Fruit fly (Drosophila melanogaster) whole organism, embryonic: ENCODE measurements around the gene CG15625.

Experiments used
- CG10267 ChIP-seq: fragments of 200-800 bp; sonication (Bioruptor generic); optimal IDR thresholded peaks from 2 replicates; lab custom pipeline; 2018; ENCODE audit warnings: missing biosample characterization, mild to moderate bottlenecking, missing genetic modification characterization, moderate library complexity
- CG10565 ChIP-seq: fragments of 200-800 bp; sonication (Bioruptor generic); optimal IDR thresholded peaks from 3 replicates; lab custom pipeline; 2016; ENCODE audit warnings: missing biosample characterization, mild to moderate bottlenecking, missing genetic modification characterization
- CG14710 ChIP-seq: fragments of 200-800 bp; sonication (Bioruptor generic); optimal IDR thresholded peaks from 3 replicates; lab custom pipeline; 2019; ENCODE audit warnings: missing biosample characterization, mild to moderate bottlenecking, missing genetic modification characterization, moderate library complexity
- CG1602 ChIP-seq: fragments of 200-800 bp; sonication (Bioruptor generic); optimal IDR thresholded peaks from 3 replicates; lab custom pipeline; 2016; ENCODE audit warnings: missing biosample characterization, missing genetic modification characterization
- CG16779 ChIP-seq: fragments of 200-800 bp; sonication (Bioruptor generic); IDR thresholded peaks from 2 replicates; pipeline ENCODE4 v1.3.6; 2022; ENCODE audit warnings: missing biosample characterization, missing genetic modification characterization
- CG17328 ChIP-seq: fragments of 200-800 bp; sonication (Bioruptor generic); IDR thresholded peaks from 2 replicates; pipeline ENCODE4 v1.3.6; 2022; ENCODE audit warnings: missing biosample characterization, missing genetic modification characterization
- CG17568 ChIP-seq: fragments of 200-800 bp; sonication (Bioruptor generic); optimal IDR thresholded peaks from 2 replicates; lab custom pipeline; 2018; ENCODE audit warnings: missing biosample characterization, mild to moderate bottlenecking, missing genetic modification characterization, moderate library complexity
- CG2116 ChIP-seq: fragments of 200-800 bp; sonication (Bioruptor generic); optimal IDR thresholded peaks from 3 replicates; lab custom pipeline; 2018; ENCODE audit warnings: missing biosample characterization, mild to moderate bottlenecking, missing genetic modification characterization
- CG31224 ChIP-seq: fragments of 200-800 bp; sonication (Bioruptor generic); IDR thresholded peaks from 2 replicates; pipeline ENCODE4 v1.3.6; 2022; ENCODE audit warnings: missing biosample characterization, missing genetic modification characterization
- CG32767 ChIP-seq: fragments of 200-800 bp; sonication (Bioruptor generic); IDR thresholded peaks from 2 replicates; pipeline ENCODE4 v1.3.6; 2022; ENCODE audit warnings: missing biosample characterization, missing genetic modification characterization
- CG4820 ChIP-seq: fragments of 200-800 bp; sonication (Bioruptor generic); optimal IDR thresholded peaks from 3 replicates; lab custom pipeline; 2016; ENCODE audit warnings: missing biosample characterization, missing genetic modification characterization
- CG6791 ChIP-seq: fragments of 200-800 bp; sonication (Bioruptor generic); IDR thresholded peaks from 3 replicates; pipeline ENCODE4 v1.3.6; 2022; ENCODE audit warnings: missing biosample characterization, missing genetic modification characterization; ENCODE audit not compliant: partially characterized antibody
- CG7786 ChIP-seq: fragments of 200-800 bp; sonication (Bioruptor generic); optimal IDR thresholded peaks from 2 replicates; lab custom pipeline; 2016; ENCODE audit warnings: missing biosample characterization, missing genetic modification characterization
- CG9727 ChIP-seq: fragments of 200-800 bp; sonication (Bioruptor generic); optimal IDR thresholded peaks from 3 replicates; lab custom pipeline; 2017; ENCODE audit warnings: missing biosample characterization, mild to moderate bottlenecking, missing genetic modification characterization
- D ChIP-seq, 2 experiments: fragments of 200-800 bp in 1 of 2; fragments of >200 bp in 1 of 2; sonication (Bioruptor generic) in 1 of 2; optimal IDR thresholded peaks; 2 replicates in 1 of 2; 3 replicates in 1 of 2; lab custom pipeline; 2017; ENCODE audit warnings: mild to moderate bottlenecking in 1 of 2, missing biosample characterization in 1 of 2, missing genetic modification characterization in 1 of 2, missing genetic modification reagents in 1 of 2
- Dip2 ChIP-seq: fragments of 200-800 bp; sonication (Bioruptor generic); IDR thresholded peaks from 2 replicates; pipeline ENCODE4 v1.3.6; 2022; ENCODE audit warnings: missing biosample characterization, missing genetic modification characterization
- Dip3 ChIP-seq: fragments of 200-800 bp; sonication (Bioruptor generic); optimal IDR thresholded peaks from 3 replicates; lab custom pipeline; 2016; ENCODE audit warnings: missing biosample characterization, missing genetic modification characterization
- E2f1 ChIP-seq: fragments of 200-800 bp; sonication (Bioruptor generic); IDR thresholded peaks from 2 replicates; pipeline ENCODE4 v1.3.6; 2022; ENCODE audit warnings: missing biosample characterization, missing genetic modification characterization
- E2f2 ChIP-seq: fragments of 200-800 bp; sonication (Bioruptor generic); IDR thresholded peaks from 2 replicates; pipeline ENCODE4 v1.3.6; 2022; ENCODE audit warnings: missing biosample characterization, missing genetic modification characterization
- Ets65A ChIP-seq: fragments of 200-800 bp; sonication (Bioruptor generic); peaks from one replicate; lab custom pipeline; 2016; ENCODE audit warnings: missing biosample characterization, missing genetic modification characterization
- HLH3B ChIP-seq: fragments of 200-800 bp; sonication (Bioruptor generic); IDR thresholded peaks from 2 replicates; pipeline ENCODE4 v1.3.6; 2022; ENCODE audit warnings: missing biosample characterization, missing genetic modification characterization
- HmgZ ChIP-seq: fragments of 200-800 bp; sonication (Bioruptor generic); optimal IDR thresholded peaks from 2 replicates; lab custom pipeline; 2018; ENCODE audit warnings: missing biosample characterization, mild to moderate bottlenecking, missing genetic modification characterization
- NfI ChIP-seq: fragments of 200-800 bp; sonication (Bioruptor generic); optimal IDR thresholded peaks from 3 replicates; lab custom pipeline; 2018; ENCODE audit warnings: missing biosample characterization, mild to moderate bottlenecking, missing genetic modification characterization, moderate library complexity
- Sry-δ ChIP-seq: fragments of 200-800 bp; sonication (Bioruptor generic); optimal IDR thresholded peaks from 2 replicates; lab custom pipeline; 2016; ENCODE audit warnings: missing biosample characterization, missing genetic modification characterization
- Stat92E ChIP-seq, 3 experiments: fragments of >200 bp in 2 of 3; fragments of 200-800 bp in 1 of 3; sonication (Bioruptor generic) in 1 of 3; optimal IDR thresholded peaks; 2 replicates each; lab custom pipeline; 2017 to 2019; ENCODE audit warnings: missing biosample characterization in 3 of 3, missing genetic modification characterization in 3 of 3, mild to moderate bottlenecking in 1 of 3, moderate library complexity in 1 of 3
- Taf1 ChIP-seq: fragments of 200-800 bp; sonication (Bioruptor generic); IDR thresholded peaks from 2 replicates; pipeline ENCODE4 v1.3.6; 2022; ENCODE audit warnings: missing biosample characterization, missing genetic modification characterization
- Tbp ChIP-seq: fragments of >200 bp; optimal IDR thresholded peaks from 2 replicates; lab custom pipeline; 2018; ENCODE audit warnings: missing biosample characterization, missing genetic modification characterization
- amos ChIP-seq: fragments of 200-800 bp; sonication (Bioruptor generic); IDR thresholded peaks from 2 replicates; pipeline ENCODE4 v1.3.6; 2022; ENCODE audit warnings: missing biosample characterization, missing genetic modification characterization; ENCODE audit not compliant: partially characterized antibody
- bab2 ChIP-seq: fragments of 200-800 bp; sonication (Bioruptor generic); optimal IDR thresholded peaks from 2 replicates; lab custom pipeline; 2016; ENCODE audit warnings: missing biosample characterization, missing genetic modification characterization
- bcd ChIP-seq: fragments of 200-800 bp; sonication (Bioruptor generic); optimal IDR thresholded peaks from 2 replicates; lab custom pipeline; 2017; ENCODE audit warnings: missing biosample characterization, mild to moderate bottlenecking, missing genetic modification characterization
- cg ChIP-seq: fragments of 200-800 bp; sonication (Bioruptor generic); optimal IDR thresholded peaks from 3 replicates; lab custom pipeline; 2019; ENCODE audit warnings: missing biosample characterization, mild to moderate bottlenecking, missing genetic modification characterization, moderate library complexity
- chn ChIP-seq: fragments of 200-800 bp; sonication (Bioruptor generic); optimal IDR thresholded peaks from 2 replicates; lab custom pipeline; 2016; ENCODE audit warnings: missing biosample characterization, missing genetic modification characterization
- danr ChIP-seq: fragments of 200-800 bp; sonication (Bioruptor generic); IDR thresholded peaks from 2 replicates; pipeline ENCODE4 v1.3.6; 2022; ENCODE audit warnings: missing biosample characterization, missing genetic modification characterization
- dm ChIP-seq: fragments of 200-800 bp; sonication (Bioruptor generic); optimal IDR thresholded peaks from 3 replicates; lab custom pipeline; 2016; ENCODE audit warnings: missing biosample characterization, missing genetic modification characterization
- grn ChIP-seq: fragments of 200-800 bp; sonication (Bioruptor generic); optimal IDR thresholded peaks from 3 replicates; lab custom pipeline; 2017; ENCODE audit warnings: missing biosample characterization, missing genetic modification characterization
- hkb ChIP-seq, 2 experiments: fragments of 200-800 bp in 1 of 2; fragments of >200 bp in 1 of 2; sonication (Bioruptor generic) in 1 of 2; IDR thresholded peaks in 1 of 2; optimal IDR thresholded peaks in 1 of 2; 2 replicates each; pipeline versions ENCODE4 v1.3.6 to Lab custom; 2017 to 2022; ENCODE audit warnings: missing biosample characterization in 1 of 2, missing genetic modification characterization in 1 of 2
- knrl ChIP-seq: fragments of 200-800 bp; sonication (Bioruptor generic); IDR thresholded peaks from 3 replicates; pipeline ENCODE4 v1.3.6; 2022; ENCODE audit warnings: missing biosample characterization, missing genetic modification characterization; ENCODE audit not compliant: partially characterized antibody
- lilli ChIP-seq: fragments of 200-800 bp; sonication (Bioruptor generic); optimal IDR thresholded peaks from 3 replicates; lab custom pipeline; 2016; ENCODE audit warnings: missing biosample characterization, missing genetic modification characterization
- nmo ChIP-seq: fragments of 200-800 bp; sonication (Bioruptor generic); optimal IDR thresholded peaks from 2 replicates; lab custom pipeline; 2018; ENCODE audit warnings: missing biosample characterization, mild to moderate bottlenecking, missing genetic modification characterization, moderate library complexity
- nom ChIP-seq: fragments of 200-800 bp; sonication (Bioruptor generic); optimal IDR thresholded peaks from 2 replicates; lab custom pipeline; 2017; ENCODE audit warnings: missing biosample characterization, missing genetic modification characterization, mild to moderate bottlenecking, moderate library complexity, missing genetic modification reagents
- row ChIP-seq: fragments of 200-800 bp; sonication (Bioruptor generic); IDR thresholded peaks from 3 replicates; pipeline ENCODE4 v1.3.6; 2022; ENCODE audit warnings: missing biosample characterization, missing genetic modification characterization
- sima ChIP-seq: fragments of 200-800 bp; sonication (Bioruptor generic); optimal IDR thresholded peaks from 2 replicates; lab custom pipeline; 2016; ENCODE audit warnings: missing biosample characterization, missing genetic modification characterization
- sna ChIP-seq: fragments of 200-800 bp; sonication (Bioruptor generic); IDR thresholded peaks from 2 replicates; pipeline ENCODE4 v1.3.6; 2022; ENCODE audit warnings: missing biosample characterization, missing genetic modification characterization; ENCODE audit not compliant: partially characterized antibody
- sr ChIP-seq: fragments of 200-800 bp; sonication (Bioruptor generic); IDR thresholded peaks from 3 replicates; pipeline ENCODE4 v1.3.6; 2022; ENCODE audit warnings: missing biosample characterization, missing genetic modification characterization
- ssp ChIP-seq: fragments of 200-800 bp; sonication (Bioruptor generic); IDR thresholded peaks from 2 replicates; pipeline ENCODE4 v1.3.6; 2022; ENCODE audit warnings: missing biosample characterization, missing genetic modification characterization
- vfl ChIP-seq: fragments of 200-800 bp; sonication (Bioruptor generic); optimal IDR thresholded peaks from 2 replicates; lab custom pipeline; 2016; ENCODE audit warnings: missing biosample characterization, missing genetic modification characterization
- zen2 ChIP-seq: fragments of 200-800 bp; sonication (Bioruptor generic); IDR thresholded peaks from 3 replicates; pipeline ENCODE4 v1.3.6; 2022; ENCODE audit warnings: missing biosample characterization, missing genetic modification characterization; ENCODE audit not compliant: partially characterized antibody
- zfh1 ChIP-seq: fragments of 200-800 bp; sonication (Bioruptor generic); IDR thresholded peaks from 3 replicates; pipeline ENCODE4 v1.3.6; 2022; ENCODE audit warnings: missing biosample characterization, missing genetic modification characterization

The CG15625 gene

dm6 chr2L:4887382-4888219 lies 2.2 kb upstream of the CG15625 start (continued):
- TF ChIP-seq lilli (GFP tag; lab: Kevin White, UChicago) (peak; percentile 45), CG6791 (GFP tag; lab: Robert Waterston, UW) (no peak), bab2 (peak; percentile 31), Tbp (GFP tag; lab: Kevin White, UChicago) (no peak), NfI (GFP tag; lab: Kevin White, UChicago) (peak; percentile 44), CG17328 (peak; percentile 69), CG32767 (GFP tag; lab: Robert Waterston, UW) (peak; percentile 32), Ets65A (GFP tag; lab: Kevin White, UChicago) (peak; percentile 88), zfh1 (GFP tag; lab: Robert Waterston, UW) (peak; percentile 78), sr (GFP tag; lab: Robert Waterston, UW) (no peak), CG7786 (GFP tag; lab: Kevin White, UChicago) (no peak), dm (GFP tag; lab: Kevin White, UChicago) (no peak), vfl (GFP tag; lab: Kevin White, UChicago) (no peak), grn (no peak), Sry-δ (GFP tag; lab: Kevin White, UChicago) (no peak), Dip3 (GFP tag; lab: Kevin White, UChicago) (no peak), CG10267 (peak; percentile 15), nmo (GFP tag; lab: Kevin White, UChicago) (peak; percentile 55), CG1602 (GFP tag; lab: Kevin White, UChicago) (peak; percentile 24), ssp (GFP tag; lab: Robert Waterston, UW) (peak; percentile 24), CG9727 (GFP tag; lab: Kevin White, UChicago) (peak; percentile 29), HLH3B (GFP tag; lab: Robert Waterston, UW) (peak; percentile 66), nom (GFP tag; lab: Kevin White, UChicago) (peak; percentile 90), sna (GFP tag; lab: Robert Waterston, UW) (no peak), CG31224 (peak; percentile 36), knrl (no peak), CG16779 (GFP tag; lab: Robert Waterston, UW) (no peak), Stat92E (GFP tag; optimal IDR thresholded peaks at IDR 0.05; lab: Kevin White, UChicago) (no peak), bcd (GFP tag; lab: Kevin White, UChicago) (peak; percentile 44), E2f1 (GFP tag; lab: Robert Waterston, UW) (peak; percentile 67), HmgZ (tag; lab: Kevin White, UChicago) (no peak), cg (GFP tag; lab: Kevin White, UChicago) (peak; percentile 65), CG17568 (GFP tag; lab: Kevin White, UChicago) (peak; percentile 21), D (optimal IDR thresholded peaks at IDR 0.05; lab: Kevin White, UChicago) (no peak), D (GFP tag; optimal IDR thresholded peaks at IDR 0.05; lab: Kevin White, UChicago) (no peak), danr (GFP tag; lab: Robert Waterston, UW) (peak; percentile 59), amos (GFP tag; lab: Robert Waterston, UW) (no peak), CG14710 (tag; lab: Kevin White, UChicago) (peak; percentile 21), zen2 (GFP tag; lab: Robert Waterston, UW) (no peak), CG2116 (GFP tag; lab: Kevin White, UChicago) (no peak), Taf1 (peak; percentile 47; the same call in 1 of the 2 replicates), CG4820 (peak; percentile 36), hkb (optimal IDR thresholded peaks at IDR 0.05; lab: Kevin White, UChicago) (no peak), hkb (GFP tag; IDR thresholded peaks at IDR 0.05; lab: Robert Waterston, UW) (peak; percentile 75), sima (GFP tag; lab: Kevin White, UChicago) (no peak), Dip2 (GFP tag; lab: Robert Waterston, UW) (no peak), chn (GFP tag; lab: Kevin White, UChicago) (peak; percentile 51), E2f2 (GFP tag; lab: Robert Waterston, UW) (no peak), CG10565 (GFP tag; lab: Kevin White, UChicago) (no peak), row (GFP tag; lab: Robert Waterston, UW) (peak; percentile 66)
